Worm (Caenorhabditis elegans): ENCODE results near the gene F57B9.1.
A peak's percentile ranks its signal among the peaks of the same experiment; 100 is the strongest.

F57B9.1 gene

ce11 chrIII:6931896-6932295 is 30.0 kb upstream of the F57B9.1 start, which contains the start of gene byn-1:
TSS of gene byn-1 (plus strand) at chrIII:6932001.
- TF ChIP-seq F37D6.2 (tag; optimal IDR thresholded peaks at IDR 0.05) (no peak), D1046.2 (GFP tag; IDR thresholded peaks at IDR 0.05) (no peak), nhr-41 (GFP tag; IDR thresholded peaks at IDR 0.05) (no peak), nhr-28 (tag; optimal IDR thresholded peaks at IDR 0.05) (no peak), nhr-10 (tag; optimal IDR thresholded peaks at IDR 0.05) (no peak), zfp-2 (tag; optimal IDR thresholded peaks at IDR 0.05) (no peak), ceh-62 (tag; optimal IDR thresholded peaks at IDR 0.05) (no peak), sdz-12 (GFP tag; optimal IDR thresholded peaks at IDR 0.05) (no peak), mes-2 (tag; optimal IDR thresholded peaks at IDR 0.05; ENCODE audit: poor library complexity, severe bottlenecking) (peak; percentile 36), ceh-82 (tag; optimal IDR thresholded peaks at IDR 0.05) (no peak), skn-1 (tag; optimal IDR thresholded peaks at IDR 0.05) (no peak), lir-3 (tag; optimal IDR thresholded peaks at IDR 0.05) (no peak), T26A8.4 (GFP tag; IDR thresholded peaks at IDR 0.05) (peak; percentile 40; the same call in 1 of the 2 replicates), saeg-2 (GFP tag; IDR thresholded peaks at IDR 0.05) (no peak), mxl-2 (GFP tag; conservative IDR thresholded peaks at IDR 0.05) (no peak), F10B5.3 (tag; optimal IDR thresholded peaks at IDR 0.05) (no peak), fkh-10 (GFP tag; optimal IDR thresholded peaks at IDR 0.05) (no peak), F44E2.7 (GFP tag; IDR thresholded peaks at IDR 0.05) (no peak), fos-1 (tag; optimal IDR thresholded peaks at IDR 0.05) (no peak), ceh-28 (tag; optimal IDR thresholded peaks at IDR 0.05) (no peak), daf-12 (tag; optimal IDR thresholded peaks at IDR 0.05) (no peak), pha-4 (GFP tag; IDR thresholded peaks at IDR 0.05) (peak; percentile 54; the same call in 1 of the 2 replicates), pha-4 (tag; optimal IDR thresholded peaks at IDR 0.05) (no peak), duxl-1 (tag; optimal IDR thresholded peaks at IDR 0.05; ENCODE audit: poor library complexity) (peak; percentile 8), lin-1 (GFP tag; IDR thresholded peaks at IDR 0.05) (no peak), ztf-7 (tag; optimal IDR thresholded peaks at IDR 0.05) (no peak), Y48G9A.11 (GFP tag; IDR thresholded peaks at IDR 0.05) (peak; percentile 46; the same call in 1 of the 2 replicates), zfp-3 (GFP tag; conservative IDR thresholded peaks at IDR 0.05) (no peak), dmd-6 (GFP tag; IDR thresholded peaks at IDR 0.05) (no peak), lin-13 (GFP tag; optimal IDR thresholded peaks at IDR 0.05) (no peak), rbr-2 (tag; optimal IDR thresholded peaks at IDR 0.05) (no peak), mep-1 (tag; optimal IDR thresholded peaks at IDR 0.05) (no peak), lim-7 (GFP tag; IDR thresholded peaks at IDR 0.05) (no peak), lin-38 (GFP tag; IDR thresholded peaks at IDR 0.05) (peak; percentile 58), php-3 (GFP tag; IDR thresholded peaks at IDR 0.05) (no peak), ZK546.5 (tag; optimal IDR thresholded peaks at IDR 0.05) (no peak), mdl-1 (tag; optimal IDR thresholded peaks at IDR 0.05) (no peak), zip-2 (tag; optimal IDR thresholded peaks at IDR 0.05) (no peak), nhr-11 (tag; optimal IDR thresholded peaks at IDR 0.05) (no peak), F49E8.2 (tag; optimal IDR thresholded peaks at IDR 0.05; ENCODE audit: borderline replicate concordance) (peak; percentile 34), ceh-20 (GFP tag; IDR thresholded peaks at IDR 0.05) (no peak), Y105C5A.15 (GFP tag; IDR thresholded peaks at IDR 0.05) (0 out of 2 replicates have a peak, but pooled peaks have one; percentile 9), madf-5 (GFP tag; IDR thresholded peaks at IDR 0.05) (0 out of 4 replicates have a peak, but pooled peaks of 1 of the 2 experiments have one; percentile 10), zag-1 (tag; optimal IDR thresholded peaks at IDR 0.05) (no peak), egl-27 (tag; optimal IDR thresholded peaks at IDR 0.05) (no peak), unc-39 (tag; optimal IDR thresholded peaks at IDR 0.05) (no peak), dmd-9 (GFP tag; IDR thresholded peaks at IDR 0.05) (no peak), ama-1 (optimal IDR thresholded peaks at IDR 0.05) (peak; percentile 47), dve-1 (tag; optimal IDR thresholded peaks at IDR 0.05; ENCODE audit: insufficient read depth) (no peak), snpc-1.2 (GFP tag; IDR thresholded peaks at IDR 0.05) (peak; percentile 51; the same call in 1 of the 2 replicates), nhr-102 (tag; optimal IDR thresholded peaks at IDR 0.05) (no peak), dmd-8 (GFP tag; IDR thresholded peaks at IDR 0.05) (no peak), nhr-77 (tag; optimal IDR thresholded peaks at IDR 0.05) (no peak)
